Worm (Caenorhabditis elegans): Measurements from ENCODE around the gene K03D3.5.

- TF ChIP-seq lin-15B (tag; optimal IDR thresholded peaks at IDR 0.05) = no peak
- TF ChIP-seq elt-2 (tag; optimal IDR thresholded peaks at IDR 0.05) = no peak
- no peak for TF ChIP-seq unc-62 (GFP tag; optimal IDR thresholded peaks at IDR 0.05)
- no peak for TF ChIP-seq nhr-11 (tag; optimal IDR thresholded peaks at IDR 0.05)
- TF ChIP-seq elt-1 (tag; optimal IDR thresholded peaks at IDR 0.05) = no peak
- TF ChIP-seq ZK546.5 (tag; optimal IDR thresholded peaks at IDR 0.05) = no peak
- no peak for TF ChIP-seq mdl-1 (tag; optimal IDR thresholded peaks at IDR 0.05)
- no peak for TF ChIP-seq nhr-23 (tag; optimal IDR thresholded peaks at IDR 0.05)
- no peak for TF ChIP-seq snpc-4 (tag; optimal IDR thresholded peaks at IDR 0.05)
- no peak for TF ChIP-seq jun-1 (tag; optimal IDR thresholded peaks at IDR 0.05)
- TF ChIP-seq zag-1 (tag; optimal IDR thresholded peaks at IDR 0.05) = no peak
- TF ChIP-seq pha-4 (tag; optimal IDR thresholded peaks at IDR 0.05) = no peak
Observed at ce11 chrIV:16330508-16330907, 10.2 kb upstream of the K03D3.5 start.

Measured in whole organism, L3 larva.